Fruit fly (Drosophila melanogaster) whole organism, embryonic: ENCODE measurements around the gene chic.

Experiments
- Bgb ChIP-seq: fragments of 200-800 bp; sonication (Bioruptor generic); IDR thresholded peaks from 2 replicates; pipeline ENCODE4 v1.3.6; 2022; ENCODE audit warnings: missing biosample characterization, missing genetic modification characterization; ENCODE audit not compliant: partially characterized antibody
- CG1233 ChIP-seq: fragments of 200-800 bp; sonication (Bioruptor generic); optimal IDR thresholded peaks from 4 replicates; lab custom pipeline; 2018; ENCODE audit warnings: missing biosample characterization, mild to moderate bottlenecking, missing genetic modification characterization
- CG13287 ChIP-seq: fragments of 200-800 bp; sonication (Bioruptor generic); IDR thresholded peaks from 2 replicates; pipeline ENCODE4 v1.3.6; 2022; ENCODE audit warnings: missing biosample characterization, missing genetic modification characterization; ENCODE audit not compliant: partially characterized antibody
- CG16779 ChIP-seq: fragments of 200-800 bp; sonication (Bioruptor generic); IDR thresholded peaks from 2 replicates; pipeline ENCODE4 v1.3.6; 2022; ENCODE audit warnings: missing biosample characterization, missing genetic modification characterization
- CG16815 ChIP-seq: fragments of 200-800 bp; sonication (Bioruptor generic); optimal IDR thresholded peaks from 3 replicates; lab custom pipeline; 2017; ENCODE audit warnings: missing biosample characterization, mild to moderate bottlenecking, missing genetic modification characterization
- CG1832 ChIP-seq: fragments of 200-800 bp; sonication (Bioruptor generic); optimal IDR thresholded peaks from 2 replicates; lab custom pipeline; 2017; ENCODE audit warnings: missing biosample characterization, mild to moderate bottlenecking, missing genetic modification characterization, inconsistent platforms
- CG3281 ChIP-seq: fragments of 200-800 bp; sonication (Bioruptor generic); optimal IDR thresholded peaks from 3 replicates; lab custom pipeline; 2017; ENCODE audit warnings: missing biosample characterization, mild to moderate bottlenecking, missing genetic modification characterization
- CG34376 ChIP-seq: fragments of 200-800 bp; sonication (Bioruptor generic); optimal IDR thresholded peaks from 2 replicates; lab custom pipeline; 2018; ENCODE audit warnings: missing biosample characterization, mild to moderate bottlenecking, missing genetic modification characterization
- CG5245 ChIP-seq: fragments of 200-800 bp; sonication (Bioruptor generic); optimal IDR thresholded peaks from 3 replicates; lab custom pipeline; 2016; ENCODE audit warnings: missing biosample characterization, missing genetic modification characterization
- CG5953 ChIP-seq: fragments of 200-800 bp; sonication (Bioruptor generic); IDR thresholded peaks from 2 replicates; pipeline ENCODE4 v1.3.6; 2022; ENCODE audit warnings: missing biosample characterization, missing genetic modification characterization
- CG7745 ChIP-seq: fragments of 200-800 bp; sonication (Bioruptor generic); optimal IDR thresholded peaks from 2 replicates; lab custom pipeline; 2018; ENCODE audit warnings: missing biosample characterization, mild to moderate bottlenecking, missing genetic modification characterization, moderate library complexity
- CG8388 ChIP-seq: fragments of 200-800 bp; sonication (Bioruptor generic); optimal IDR thresholded peaks from 2 replicates; lab custom pipeline; 2019; ENCODE audit warnings: missing biosample characterization, mild to moderate bottlenecking, missing genetic modification characterization, moderate library complexity
- CHES-1-like ChIP-seq: fragments of 200-800 bp; sonication (Bioruptor generic); optimal IDR thresholded peaks from 2 replicates; lab custom pipeline; 2016; ENCODE audit warnings: missing biosample characterization, missing genetic modification characterization
- CrebB ChIP-seq: fragments of 200-800 bp; sonication (Bioruptor generic); optimal IDR thresholded peaks from 3 replicates; lab custom pipeline; 2018; ENCODE audit warnings: missing biosample characterization, mild to moderate bottlenecking, missing genetic modification characterization
- Doc2 ChIP-seq: fragments of 200-800 bp; sonication (Bioruptor generic); IDR thresholded peaks from 2 replicates; pipeline ENCODE4 v1.3.6; 2022; ENCODE audit warnings: missing biosample characterization, missing genetic modification characterization
- HLHmδ ChIP-seq: fragments of 200-800 bp; sonication (Bioruptor generic); optimal IDR thresholded peaks from 2 replicates; lab custom pipeline; 2018; ENCODE audit warnings: missing biosample characterization, mild to moderate bottlenecking, missing genetic modification characterization, moderate library complexity
- HmgZ ChIP-seq: fragments of 200-800 bp; sonication (Bioruptor generic); optimal IDR thresholded peaks from 2 replicates; lab custom pipeline; 2018; ENCODE audit warnings: missing biosample characterization, mild to moderate bottlenecking, missing genetic modification characterization
- Hr3 ChIP-seq: fragments of 200-800 bp; sonication (Bioruptor generic); optimal IDR thresholded peaks from 3 replicates; lab custom pipeline; 2016; ENCODE audit warnings: missing biosample characterization, missing genetic modification characterization
- Hr39 ChIP-seq: fragments of >200 bp; optimal IDR thresholded peaks from 2 replicates; lab custom pipeline; 2017
- Hsf ChIP-seq: fragments of 200-800 bp; sonication (Bioruptor generic); optimal IDR thresholded peaks from 3 replicates; lab custom pipeline; 2016; ENCODE audit warnings: missing biosample characterization, missing genetic modification characterization
- Meics ChIP-seq: fragments of 200-800 bp; sonication (Bioruptor generic); optimal IDR thresholded peaks from 2 replicates; lab custom pipeline; 2017; ENCODE audit warnings: missing biosample characterization, mild to moderate bottlenecking, missing genetic modification characterization
- Neu2 ChIP-seq: fragments of 200-800 bp; sonication (Bioruptor generic); optimal IDR thresholded peaks from 3 replicates; lab custom pipeline; 2016; ENCODE audit warnings: missing biosample characterization, missing genetic modification characterization, borderline replicate concordance
- Nf-YB ChIP-seq: fragments of 200-800 bp; sonication (Bioruptor generic); optimal IDR thresholded peaks from 3 replicates; lab custom pipeline; 2019; ENCODE audit warnings: missing biosample characterization, mild to moderate bottlenecking, missing genetic modification characterization, moderate library complexity
- Sox102F ChIP-seq: fragments of 200-800 bp; sonication (Bioruptor generic); optimal IDR thresholded peaks from 2 replicates; lab custom pipeline; 2018; ENCODE audit warnings: missing biosample characterization, mild to moderate bottlenecking, missing genetic modification characterization, moderate library complexity
- Usf ChIP-seq: fragments of 200-800 bp; sonication (Bioruptor generic); optimal IDR thresholded peaks from 2 replicates; lab custom pipeline; 2017; ENCODE audit warnings: missing genotype, missing biosample characterization, missing genetic modification characterization
- YL-1 ChIP-seq: fragments of 200-800 bp; sonication (Bioruptor generic); optimal IDR thresholded peaks from 3 replicates; lab custom pipeline; 2017; ENCODE audit warnings: missing biosample characterization, mild to moderate bottlenecking, missing genetic modification characterization
- ab ChIP-seq: fragments of 200-800 bp; sonication (Bioruptor generic); optimal IDR thresholded peaks from 2 replicates; lab custom pipeline; 2016; ENCODE audit warnings: missing biosample characterization, missing genetic modification characterization
- ap ChIP-seq: fragments of 200-800 bp; sonication (Bioruptor generic); IDR thresholded peaks from 2 replicates; pipeline ENCODE4 v1.3.6; 2022; ENCODE audit warnings: missing biosample characterization, missing genetic modification characterization
- bbx ChIP-seq: fragments of 200-800 bp; sonication (Bioruptor generic); IDR thresholded peaks from 2 replicates; pipeline ENCODE4 v1.3.6; 2022; ENCODE audit warnings: missing biosample characterization, missing genetic modification characterization; ENCODE audit not compliant: partially characterized antibody
- bsh ChIP-seq, 2 experiments: fragments of 200-800 bp; sonication (Bioruptor generic); optimal IDR thresholded peaks; 2 replicates each; lab custom pipeline; 2017 to 2018; ENCODE audit warnings: mild to moderate bottlenecking in 2 of 2, missing biosample characterization in 2 of 2, missing genetic modification characterization in 2 of 2, moderate library complexity in 1 of 2
- caup ChIP-seq: fragments of 200-800 bp; sonication (Bioruptor generic); optimal IDR thresholded peaks from 3 replicates; lab custom pipeline; 2017; ENCODE audit warnings: missing biosample characterization, mild to moderate bottlenecking, missing genetic modification characterization, moderate library complexity; ENCODE audit not compliant: severe bottlenecking
- chinmo ChIP-seq: fragments of 200-800 bp; sonication (Bioruptor generic); IDR thresholded peaks from 4 replicates; pipeline ENCODE4 v1.3.6; 2022; ENCODE audit warnings: missing biosample characterization, missing genetic modification characterization; ENCODE audit not compliant: partially characterized antibody
- dati ChIP-seq: fragments of 200-800 bp; sonication (Bioruptor generic); IDR thresholded peaks from 2 replicates; pipeline ENCODE4 v1.3.6; 2022; ENCODE audit warnings: missing biosample characterization, missing genetic modification characterization
- esg ChIP-seq: fragments of 200-800 bp; sonication (Bioruptor generic); conservative IDR thresholded peaks from 2 replicates; pipeline ENCODE4 v1.3.6; 2022; ENCODE audit warnings: missing biosample characterization, missing genetic modification characterization
- ftz-f1 ChIP-seq: fragments of 200-800 bp; sonication (Bioruptor generic); optimal IDR thresholded peaks from 2 replicates; lab custom pipeline; 2016; ENCODE audit warnings: missing biosample characterization, missing genetic modification characterization
- fu2 ChIP-seq: fragments of 200-800 bp; sonication (Bioruptor generic); optimal IDR thresholded peaks from 2 replicates; lab custom pipeline; 2016; ENCODE audit warnings: missing biosample characterization, missing genetic modification characterization
- gsb ChIP-seq: fragments of 200-800 bp; sonication (Bioruptor generic); IDR thresholded peaks from 2 replicates; pipeline ENCODE4 v1.3.6; 2022; ENCODE audit warnings: missing biosample characterization, missing genetic modification characterization
- lilli ChIP-seq: fragments of 200-800 bp; sonication (Bioruptor generic); optimal IDR thresholded peaks from 3 replicates; lab custom pipeline; 2016; ENCODE audit warnings: missing biosample characterization, missing genetic modification characterization
- onecut ChIP-seq: fragments of 200-800 bp; sonication (Bioruptor generic); IDR thresholded peaks from 2 replicates; pipeline ENCODE4 v1.3.6; 2022; ENCODE audit warnings: missing biosample characterization, missing genetic modification characterization
- phol ChIP-seq: fragments of 200-800 bp; sonication (Bioruptor generic); optimal IDR thresholded peaks from 3 replicates; lab custom pipeline; 2018; ENCODE audit warnings: missing biosample characterization, mild to moderate bottlenecking, missing genetic modification characterization, moderate library complexity
- pita ChIP-seq: fragments of 200-800 bp; sonication (Bioruptor generic); optimal IDR thresholded peaks from 2 replicates; lab custom pipeline; 2017; ENCODE audit warnings: missing biosample characterization, mild to moderate bottlenecking, missing genetic modification characterization
- pum ChIP-seq: fragments of 200-800 bp; sonication (Bioruptor generic); optimal IDR thresholded peaks from 2 replicates; lab custom pipeline; 2016; ENCODE audit warnings: missing biosample characterization, missing genetic modification characterization
- salm ChIP-seq: fragments of 200-800 bp; sonication (Bioruptor generic); optimal IDR thresholded peaks from 2 replicates; lab custom pipeline; 2018; ENCODE audit warnings: missing biosample characterization, mild to moderate bottlenecking, missing genetic modification characterization
- shn ChIP-seq: fragments of 200-800 bp; sonication (Bioruptor generic); optimal IDR thresholded peaks from 3 replicates; lab custom pipeline; 2016; ENCODE audit warnings: missing biosample characterization, missing genetic modification characterization
- sob ChIP-seq: fragments of 200-800 bp; sonication (Bioruptor generic); IDR thresholded peaks from 2 replicates; pipeline ENCODE4 v1.3.6; 2022; ENCODE audit warnings: missing biosample characterization, missing genetic modification characterization
- stwl ChIP-seq: fragments of 200-800 bp; sonication (Bioruptor generic); optimal IDR thresholded peaks from 3 replicates; lab custom pipeline; 2018; ENCODE audit warnings: missing biosample characterization, mild to moderate bottlenecking, missing genetic modification characterization, moderate library complexity
- sug ChIP-seq: fragments of 200-800 bp; optimal IDR thresholded peaks from 2 replicates; lab custom pipeline; 2019; ENCODE audit warnings: missing biosample characterization, mild to moderate bottlenecking, missing genetic modification characterization, moderate library complexity
- toy ChIP-seq: fragments of 200-800 bp; sonication (Bioruptor generic); IDR thresholded peaks from 2 replicates; pipeline ENCODE4 v1.3.6; 2022; ENCODE audit warnings: missing biosample characterization, missing genetic modification characterization
- wek ChIP-seq: fragments of 200-800 bp; sonication (Bioruptor generic); optimal IDR thresholded peaks from 3 replicates; lab custom pipeline; 2018; ENCODE audit warnings: missing biosample characterization, mild to moderate bottlenecking, missing genetic modification characterization, moderate library complexity

The chic gene

dm6 chr2L:6019352-6020131 is 38.7 kb upstream of the chic start, which contains the start of gene H2.0 (continued):
- TF ChIP-seq CHES-1-like (no peak), CG16779 (GFP tag; lab: Robert Waterston, UW) (no peak), Meics (no peak), phol (tag; lab: Kevin White, UChicago) (peak; percentile 52), YL-1 (GFP tag; lab: Kevin White, UChicago) (no peak), HLHmδ (GFP tag; lab: Kevin White, UChicago) (peak; percentile 79), CG1233 (GFP tag; lab: Kevin White, UChicago) (peak; percentile 30), CrebB (tag; lab: Kevin White, UChicago) (no peak), HmgZ (tag; lab: Kevin White, UChicago) (no peak), salm (no peak), Doc2 (GFP tag; lab: Robert Waterston, UW) (no peak), gsb (no peak), onecut (no peak), pita (GFP tag; lab: Kevin White, UChicago) (no peak), lilli (GFP tag; lab: Kevin White, UChicago) (peak; percentile 22), Hr3 (GFP tag; lab: Kevin White, UChicago) (peak; percentile 8), CG7745 (tag; lab: Kevin White, UChicago) (no peak), CG16815 (GFP tag; lab: Kevin White, UChicago) (peak; percentile 44), sob (GFP tag; lab: Robert Waterston, UW) (no peak), ab (no peak), Usf (GFP tag; lab: Kevin White, UChicago) (no peak), toy (GFP tag; lab: Robert Waterston, UW) (no peak), fu2 (GFP tag; lab: Kevin White, UChicago) (no peak), dati (GFP tag; lab: Robert Waterston, UW) (no peak), wek (GFP tag; lab: Kevin White, UChicago) (no peak), CG34376 (GFP tag; lab: Kevin White, UChicago) (no peak), Hr39 (lab: Kevin White, UChicago) (no peak), esg (GFP tag; lab: Robert Waterston, UW) (peak; percentile 37; the same call in 1 of the 2 replicates), ftz-f1 (GFP tag; lab: Kevin White, UChicago) (no peak), chinmo (GFP tag; lab: Robert Waterston, UW) (no peak), stwl (tag; lab: Kevin White, UChicago) (no peak), CG5245 (GFP tag; lab: Kevin White, UChicago) (no peak), caup (GFP tag; lab: Kevin White, UChicago) (no peak), Hsf (GFP tag; lab: Kevin White, UChicago) (no peak), pum (no peak), sug (tag; lab: Kevin White, UChicago) (no peak), Nf-YB (GFP tag; lab: Kevin White, UChicago) (peak; percentile 97), Bgb (GFP tag; lab: Robert Waterston, UW) (0 out of 2 replicates have a peak, but pooled peaks have one; percentile 10), CG5953 (no peak), ap (no peak), Neu2 (GFP tag; lab: Kevin White, UChicago) (no peak), bbx (GFP tag; lab: Robert Waterston, UW) (no peak), shn (GFP tag; lab: Kevin White, UChicago) (peak; percentile 11), Sox102F (no peak), CG8388 (GFP tag; lab: Kevin White, UChicago) (no peak), CG1832 (GFP tag; lab: Kevin White, UChicago) (peak; percentile 50), CG3281 (GFP tag; lab: Kevin White, UChicago) (no peak), bsh (GFP tag; optimal IDR thresholded peaks at IDR 0.05; lab: Kevin White, UChicago) (peak; percentile 46 to 47), CG13287 (GFP tag; lab: Robert Waterston, UW) (0 out of 2 replicates have a peak, but pooled peaks have one; percentile 8)
